Worm (Caenorhabditis elegans) whole organism, L1 larva: ENCODE data around the gene F33A8.4.

ENCODE experiments used
- C16A3.4 ChIP-seq: fragments of 150-350 bp; optimal IDR thresholded peaks from 2 replicates; lab custom pipeline; 2014; ENCODE audit warnings: missing biosample characterization, missing genetic modification characterization
- C34B4.2 ChIP-seq: sonication (generic microtip); optimal IDR thresholded peaks from 2 replicates; lab custom pipeline; 2017; ENCODE audit warnings: mild to moderate bottlenecking, missing genetic modification characterization, missing compliant biosample characterization
- Y116A8C.19 ChIP-seq: sonication (generic microtip); optimal IDR thresholded peaks from 2 replicates; lab custom pipeline; 2016; ENCODE audit warnings: missing compliant biosample characterization, missing genetic modification characterization, borderline replicate concordance
- aha-1 ChIP-seq: fragments of 150-350 bp; optimal IDR thresholded peaks from 2 replicates; lab custom pipeline; 2014; ENCODE audit warnings: missing biosample characterization, missing genetic modification characterization
- alr-1 ChIP-seq: fragments of 200-800 bp; sonication (Bioruptor generic); optimal IDR thresholded peaks from 2 replicates; lab custom pipeline; 2018; ENCODE audit warnings: borderline replicate concordance, mild to moderate bottlenecking, missing genetic modification characterization, missing compliant biosample characterization
- aly-2 ChIP-seq: fragments of 150-350 bp; optimal IDR thresholded peaks from 2 replicates; lab custom pipeline; 2014; ENCODE audit warnings: missing biosample characterization, missing genetic modification characterization
- blmp-1 ChIP-seq: fragments of 150-350 bp; optimal IDR thresholded peaks from 2 replicates; lab custom pipeline; 2014; ENCODE audit warnings: missing biosample characterization, missing genetic modification characterization
- ceh-63 ChIP-seq: fragments of 200-800 bp; sonication (Bioruptor generic); optimal IDR thresholded peaks from 2 replicates; lab custom pipeline; 2018; ENCODE audit warnings: mild to moderate bottlenecking, missing genetic modification characterization, missing compliant biosample characterization
- ceh-8 ChIP-seq: fragments of 200-800 bp; sonication (Bioruptor generic); optimal IDR thresholded peaks from 2 replicates; lab custom pipeline; 2018; ENCODE audit warnings: mild to moderate bottlenecking, missing genetic modification characterization, moderate library complexity, missing compliant biosample characterization
- ces-1 ChIP-seq: fragments of 150-350 bp; optimal IDR thresholded peaks from 2 replicates; lab custom pipeline; 2014; ENCODE audit warnings: missing biosample characterization, missing genetic modification reagents, missing genetic modification characterization
- dpl-1 ChIP-seq, 3 experiments: fragments of 150-350 bp in 2 of 3; sonication (generic microtip) in 1 of 3; optimal IDR thresholded peaks; 2 replicates each; lab custom pipeline; 2014 to 2017; ENCODE audit warnings: missing biosample characterization in 3 of 3, missing genetic modification characterization in 3 of 3, missing genetic modification reagents in 3 of 3
- efl-3 ChIP-seq: fragments of 200-800 bp; sonication (Bioruptor generic); optimal IDR thresholded peaks from 2 replicates; lab custom pipeline; 2018; ENCODE audit warnings: mild to moderate bottlenecking, missing genetic modification characterization, missing compliant biosample characterization
- elt-2 ChIP-seq: sonication (generic microtip); optimal IDR thresholded peaks from 2 replicates; lab custom pipeline; 2016; ENCODE audit warnings: missing genetic modification characterization, mild to moderate bottlenecking, inconsistent platforms, missing compliant biosample characterization, missing genetic modification reagents
- elt-3 ChIP-seq, 6 experiments: fragments of 150-350 bp in 1 of 6; sonication (generic microtip); optimal IDR thresholded peaks; 2 replicates each; lab custom pipeline; 2017 to 2018; ENCODE audit warnings: missing biosample characterization in 6 of 6, missing genetic modification characterization in 6 of 6, inconsistent platforms in 1 of 6
- ets-5 ChIP-seq: fragments of 200-800 bp; sonication (Bioruptor generic); IDR thresholded peaks from 2 replicates; pipeline ENCODE4 v1.3.6; 2022; ENCODE audit warnings: missing genetic modification characterization, missing compliant biosample characterization
- fkh-8 ChIP-seq: sonication (generic microtip); optimal IDR thresholded peaks from 2 replicates; lab custom pipeline; 2016; ENCODE audit warnings: mild to moderate bottlenecking, missing genetic modification characterization, missing compliant biosample characterization
- fos-1 ChIP-seq: fragments of 150-350 bp; optimal IDR thresholded peaks from 2 replicates; lab custom pipeline; 2014; ENCODE audit warnings: missing biosample characterization, missing genetic modification characterization
- grh-1 ChIP-seq: fragments of 200-800 bp; sonication (Bioruptor generic); IDR thresholded peaks from 2 replicates; pipeline ENCODE4 v1.3.6; 2022; ENCODE audit warnings: missing genetic modification reagents, missing genetic modification characterization, missing compliant biosample characterization
- hlh-17 ChIP-seq: fragments of 200-800 bp; sonication (Bioruptor generic); optimal IDR thresholded peaks from 2 replicates; lab custom pipeline; 2018; ENCODE audit warnings: missing genetic modification characterization, mild to moderate bottlenecking, missing compliant biosample characterization, moderate library complexity, borderline replicate concordance
- hpl-2 ChIP-seq: fragments of 150-350 bp; optimal IDR thresholded peaks from 2 replicates; lab custom pipeline; 2014; ENCODE audit warnings: missing biosample characterization, missing genetic modification reagents, missing genetic modification characterization
- isw-1 ChIP-seq: fragments of 200-800 bp; sonication (Bioruptor generic); IDR thresholded peaks from 2 replicates; pipeline ENCODE4 v1.3.6; 2022; ENCODE audit warnings: missing genetic modification characterization, missing compliant biosample characterization
- jun-1 ChIP-seq: fragments of 150-350 bp; optimal IDR thresholded peaks from 2 replicates; lab custom pipeline; 2014; ENCODE audit warnings: missing biosample characterization, missing genetic modification reagents, missing genetic modification characterization
- lin-13 ChIP-seq: fragments of 150-350 bp; optimal IDR thresholded peaks from 2 replicates; lab custom pipeline; 2014; ENCODE audit warnings: missing biosample characterization, missing genetic modification reagents, missing genetic modification characterization
- lin-15B ChIP-seq: fragments of 150-350 bp; sonication (generic microtip); optimal IDR thresholded peaks from 3 replicates; lab custom pipeline; 2014; ENCODE audit warnings: missing biosample characterization, missing genetic modification characterization
- lin-35 ChIP-seq, 2 experiments: fragments of 150-350 bp; optimal IDR thresholded peaks; 2 replicates each; lab custom pipeline; 2014; ENCODE audit warnings: missing biosample characterization in 2 of 2, missing genetic modification characterization in 2 of 2, missing genetic modification reagents in 2 of 2
- lin-39 ChIP-seq: fragments of 150-350 bp; optimal IDR thresholded peaks from 2 replicates; lab custom pipeline; 2014; ENCODE audit warnings: missing biosample characterization, missing genetic modification reagents, missing genetic modification characterization
- lsy-2 ChIP-seq, 2 experiments: fragments of 150-350 bp; optimal IDR thresholded peaks; 2 replicates each; lab custom pipeline; 2014; ENCODE audit warnings: missing biosample characterization in 2 of 2, missing genetic modification characterization in 2 of 2
- mef-2 ChIP-seq: fragments of 150-350 bp; optimal IDR thresholded peaks from 2 replicates; lab custom pipeline; 2014; ENCODE audit warnings: missing biosample characterization, missing genetic modification characterization
- mep-1 ChIP-seq: fragments of 150-350 bp; optimal IDR thresholded peaks from 2 replicates; lab custom pipeline; 2014; ENCODE audit warnings: missing biosample characterization, missing genetic modification characterization
- nhr-11 ChIP-seq: fragments of 150-350 bp; optimal IDR thresholded peaks from 2 replicates; lab custom pipeline; 2014; ENCODE audit warnings: missing biosample characterization, missing genetic modification characterization
- nhr-20 ChIP-seq: sonication (generic microtip); optimal IDR thresholded peaks from 2 replicates; lab custom pipeline; 2016; ENCODE audit warnings: mild to moderate bottlenecking, missing genetic modification characterization, missing compliant biosample characterization
- nhr-237 ChIP-seq: fragments of 150-350 bp; optimal IDR thresholded peaks from 2 replicates; lab custom pipeline; 2014; ENCODE audit warnings: missing biosample characterization, missing genetic modification characterization
- nhr-47 ChIP-seq: sonication (generic microtip); optimal IDR thresholded peaks from 2 replicates; lab custom pipeline; 2016; ENCODE audit warnings: mild to moderate bottlenecking, missing genetic modification characterization, moderate library complexity, missing compliant biosample characterization
- nhr-71 ChIP-seq: sonication (generic microtip); optimal IDR thresholded peaks from 2 replicates; lab custom pipeline; 2016; ENCODE audit warnings: mild to moderate bottlenecking, missing genetic modification characterization, moderate library complexity, missing compliant biosample characterization
- nhr-76 ChIP-seq: sonication (generic microtip); optimal IDR thresholded peaks from 2 replicates; lab custom pipeline; 2017; ENCODE audit warnings: missing biosample characterization, missing genetic modification characterization
- nhr-77 ChIP-seq: fragments of 150-350 bp; optimal IDR thresholded peaks from 2 replicates; lab custom pipeline; 2014; ENCODE audit warnings: missing biosample characterization, missing genetic modification characterization
- nhr-85 ChIP-seq: sonication (generic microtip); peaks from one replicate; lab custom pipeline; 2016; ENCODE audit warnings: missing genetic modification characterization, inconsistent platforms, missing compliant biosample characterization
- nhr-90 ChIP-seq: sonication (generic microtip); optimal IDR thresholded peaks from 2 replicates; lab custom pipeline; 2016; ENCODE audit warnings: mild to moderate bottlenecking, missing genetic modification characterization, missing compliant biosample characterization; ENCODE audit not compliant: poor library complexity
- pag-3 ChIP-seq: sonication (generic microtip); optimal IDR thresholded peaks from 2 replicates; lab custom pipeline; 2017; ENCODE audit warnings: missing genetic modification characterization, mild to moderate bottlenecking, missing compliant biosample characterization, antibody characterized with exemption, borderline replicate concordance; ENCODE audit not compliant: insufficient read depth
- pax-3 ChIP-seq: fragments of 200-800 bp; sonication (Bioruptor generic); optimal IDR thresholded peaks from 2 replicates; lab custom pipeline; 2018; ENCODE audit warnings: mild to moderate bottlenecking, missing genetic modification characterization, moderate library complexity, missing compliant biosample characterization
- pqm-1 ChIP-seq: sonication (generic microtip); optimal IDR thresholded peaks from 3 replicates; lab custom pipeline; 2017; ENCODE audit warnings: missing biosample characterization, missing genetic modification characterization
- rnt-1 ChIP-seq: sonication (generic microtip); optimal IDR thresholded peaks from 2 replicates; lab custom pipeline; 2016; ENCODE audit warnings: mild to moderate bottlenecking, missing genetic modification characterization, moderate library complexity, missing compliant biosample characterization
- snu-23 ChIP-seq: sonication (generic microtip); optimal IDR thresholded peaks from 2 replicates; lab custom pipeline; 2016; ENCODE audit warnings: missing genetic modification characterization, missing compliant biosample characterization
- sox-4 ChIP-seq: sonication (generic microtip); optimal IDR thresholded peaks from 2 replicates; lab custom pipeline; 2016; ENCODE audit warnings: missing genetic modification characterization, missing compliant biosample characterization
- sptf-1 ChIP-seq: fragments of 150-350 bp; optimal IDR thresholded peaks from 2 replicates; lab custom pipeline; 2014; ENCODE audit warnings: missing biosample characterization, missing genetic modification characterization
- sup-37 ChIP-seq: fragments of 200-800 bp; sonication (Bioruptor generic); optimal IDR thresholded peaks from 2 replicates; lab custom pipeline; 2018; ENCODE audit warnings: mild to moderate bottlenecking, missing genetic modification characterization, missing compliant biosample characterization
- swsn-7 ChIP-seq: sonication (generic microtip); optimal IDR thresholded peaks from 2 replicates; lab custom pipeline; 2016; ENCODE audit warnings: missing genetic modification characterization, missing compliant biosample characterization
- tlp-1 ChIP-seq: fragments of 150-350 bp; optimal IDR thresholded peaks from 2 replicates; lab custom pipeline; 2014; ENCODE audit warnings: missing biosample characterization, missing genetic modification characterization
- unc-30 ChIP-seq: sonication (generic microtip); optimal IDR thresholded peaks from 2 replicates; lab custom pipeline; 2017; ENCODE audit warnings: missing biosample characterization, missing genetic modification characterization

The F33A8.4 gene

ce11 chrII:11048930-11049329 lies at the start of gene F33A8.4:
TSS of gene F33A8.4 (minus strand) at chrII:11049030.
- TF ChIP-seq dpl-1 (GFP tag; optimal IDR thresholded peaks at IDR 0.05; lab: Kevin White, UChicago) (no peak), sptf-1 (no peak), lin-15B (tag; lab: Kevin White, UChicago) (no peak), sup-37 (GFP tag; lab: Kevin White, UChicago) (no peak), hlh-17 (no peak), aly-2 (tag; lab: Kevin White, UChicago) (no peak), pqm-1 (tag; lab: Kevin White, UChicago) (no peak), hpl-2 (GFP tag; lab: Kevin White, UChicago) (no peak), swsn-7 (no peak), isw-1 (GFP tag; lab: Robert Waterston, UW) (no peak), nhr-47 (no peak), nhr-76 (tag; lab: Kevin White, UChicago) (no peak), jun-1 (tag; lab: Kevin White, UChicago) (no peak), nhr-85 (tag; lab: Kevin White, UChicago) (no peak), aha-1 (no peak), lin-39 (tag; lab: Kevin White, UChicago) (no peak)

ce11 chrII:11097154-11097887 lies 48.5 kb upstream of the F33A8.4 start, which contains the start of the genes rpl-36.A and nuo-1:
TSS of gene rpl-36.A (minus strand) at chrII:11097204.
TSS of gene nuo-1 (plus strand) at chrII:11097837.
- TF ChIP-seq ces-1 (no peak), nhr-76 (tag; lab: Kevin White, UChicago) (no peak), ets-5 (GFP tag; lab: Robert Waterston, UW) (no peak), sup-37 (GFP tag; lab: Kevin White, UChicago) (no peak), nhr-90 (peak; percentile 54), tlp-1 (tag; lab: Kevin White, UChicago) (no peak), nhr-20 (tag; lab: Kevin White, UChicago) (peak; percentile 85), fos-1 (tag; lab: Kevin White, UChicago) (peak; percentile 73), nhr-77 (peak; percentile 76), pag-3 (tag; lab: Kevin White, UChicago) (no peak), unc-30 (tag; lab: Kevin White, UChicago) (no peak), snu-23 (GFP tag; lab: Kevin White, UChicago) (peak; percentile 91), nhr-71 (tag; lab: Kevin White, UChicago) (peak; percentile 88), elt-3 (tag; optimal IDR thresholded peaks at IDR 0.05; lab: Kevin White, UChicago) (peak in 3 of 6 experiments; percentile 3 to 83 (median 41)), lsy-2 (tag; optimal IDR thresholded peaks at IDR 0.05; lab: Kevin White, UChicago) (peak; percentile 98 to 99), Y116A8C.19 (tag; lab: Kevin White, UChicago) (no peak), sptf-1 (no peak), ceh-63 (no peak), lin-35 (GFP tag; optimal IDR thresholded peaks at IDR 0.05; lab: Kevin White, UChicago) (peak; percentile 88 to 93), nhr-11 (peak; percentile 4), mef-2 (tag; lab: Kevin White, UChicago) (peak; percentile 15), C16A3.4 (tag; lab: Kevin White, UChicago) (peak; percentile 96), nhr-47 (peak; percentile 85), ceh-8 (GFP tag; lab: Kevin White, UChicago) (no peak), C34B4.2 (no peak), pax-3 (tag; lab: Kevin White, UChicago) (no peak), aha-1 (no peak), fkh-8 (tag; lab: Kevin White, UChicago) (peak; percentile 77), alr-1 (tag; lab: Kevin White, UChicago) (no peak), mep-1 (tag; lab: Kevin White, UChicago) (peak; percentile 89), lin-13 (GFP tag; lab: Kevin White, UChicago) (peak; percentile 79), nhr-237 (tag; lab: Kevin White, UChicago) (peak; percentile 56), sox-4 (tag; lab: Kevin White, UChicago) (no peak), elt-2 (tag; lab: Kevin White, UChicago) (no peak), dpl-1 (GFP tag; optimal IDR thresholded peaks at IDR 0.05; lab: Kevin White, UChicago) (peak; percentile 80 to 86 (median 84)), rnt-1 (tag; lab: Kevin White, UChicago) (peak; percentile 84), efl-3 (GFP tag; lab: Kevin White, UChicago) (no peak), lin-15B (tag; lab: Kevin White, UChicago) (peak; percentile 85), blmp-1 (tag; lab: Kevin White, UChicago) (peak; percentile 97), grh-1 (peak; percentile 58)
